Worm (Caenorhabditis elegans) whole organism, L3 larva: ENCODE data around the gene lipl-2.

ENCODE experiments used
- aly-2 ChIP-seq: fragments of 150-350 bp; optimal IDR thresholded peaks from 2 replicates; lab custom pipeline; 2014; ENCODE audit warnings: missing biosample characterization, missing genetic modification characterization
- daf-12 ChIP-seq: fragments of 150-350 bp; optimal IDR thresholded peaks from 2 replicates; lab custom pipeline; 2014; ENCODE audit warnings: missing biosample characterization, missing genetic modification reagents, missing genetic modification characterization
- nhr-23 ChIP-seq: fragments of 150-350 bp; optimal IDR thresholded peaks from 2 replicates; lab custom pipeline; 2014; ENCODE audit warnings: missing biosample characterization, missing genetic modification reagents, missing genetic modification characterization
- nhr-77 ChIP-seq: fragments of 150-350 bp; optimal IDR thresholded peaks from 2 replicates; lab custom pipeline; 2014; ENCODE audit warnings: missing biosample characterization, missing genetic modification characterization
- pha-4 ChIP-seq: fragments of 150-350 bp; optimal IDR thresholded peaks from 2 replicates; lab custom pipeline; 2014; ENCODE audit warnings: missing biosample characterization, missing genetic modification reagents, missing genetic modification characterization
- zag-1 ChIP-seq: fragments of 150-350 bp; optimal IDR thresholded peaks from 2 replicates; lab custom pipeline; 2014; ENCODE audit warnings: missing biosample characterization, missing genetic modification characterization

DNA sequence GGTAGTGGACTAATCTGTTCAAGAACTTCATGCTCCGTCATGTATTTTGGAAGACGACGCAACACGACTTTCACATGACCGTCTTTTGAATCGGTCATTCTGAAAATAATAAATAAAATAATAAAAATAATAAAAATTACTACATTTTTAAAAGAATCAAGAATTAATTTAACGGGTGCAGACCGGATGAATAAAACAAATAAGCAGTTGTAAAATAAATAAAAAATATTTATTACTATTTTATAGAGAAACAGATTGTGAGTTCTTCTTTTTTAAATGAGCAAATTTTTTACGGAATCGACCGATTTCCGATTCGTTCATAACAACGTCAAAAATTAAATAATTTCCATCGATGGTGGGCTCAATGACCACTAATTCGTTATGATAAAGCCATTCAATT, 13.7 kb upstream of the lipl-2 start, which contains the start of gene smg-4:
- TF ChIP-seq nhr-77 (tag; lab: Kevin White, UChicago) (no peak), pha-4 (tag; lab: Kevin White, UChicago) (no peak), zag-1 (tag; lab: Kevin White, UChicago) (no peak), nhr-23 (tag; lab: Kevin White, UChicago) (no peak), daf-12 (tag; lab: Kevin White, UChicago) (no peak), aly-2 (tag; lab: Kevin White, UChicago) (no peak)
